Fruit fly (Drosophila melanogaster): Measurements from ENCODE around the gene CG13028.

dm6 chr3L:16910466-16910865 lies 12.6 kb upstream of the CG13028 start:
- TF ChIP-seq dmrt93B (GFP tag; optimal IDR thresholded peaks at IDR 0.05) (no peak), CG32264 (GFP tag; optimal IDR thresholded peaks at IDR 0.05) (no peak), Myc (optimal IDR thresholded peaks at IDR 0.05) (no peak), psq (GFP tag; optimal IDR thresholded peaks at IDR 0.05) (no peak), N (GFP tag; optimal IDR thresholded peaks at IDR 0.05) (no peak), Hnf4 (GFP tag; optimal IDR thresholded peaks at IDR 0.05) (no peak), usp (GFP tag; optimal IDR thresholded peaks at IDR 0.05) (no peak), fru (GFP tag; optimal IDR thresholded peaks at IDR 0.05) (no peak), Hr78 (GFP tag; optimal IDR thresholded peaks at IDR 0.05) (no peak), sage (GFP tag; optimal IDR thresholded peaks at IDR 0.05) (no peak), GATAd (GFP tag; optimal IDR thresholded peaks at IDR 0.05) (no peak), tai (GFP tag; optimal IDR thresholded peaks at IDR 0.05) (no peak)

All from whole organism, wandering third instar larva.